Worm (Caenorhabditis elegans) whole organism, young adult: ENCODE data around the gene F32D8.7.

ENCODE experiments used
- akir-1 ChIP-seq: fragments of 200-800 bp; sonication (Bioruptor generic); optimal IDR thresholded peaks from 2 replicates; lab custom pipeline; 2018; ENCODE audit warnings: mild to moderate bottlenecking, missing genetic modification characterization, moderate library complexity, missing compliant biosample characterization
- ama-1 ChIP-seq, 3 experiments: fragments of 150-350 bp in 1 of 3; sonication (generic microtip) in 2 of 3; optimal IDR thresholded peaks; 2 replicates each; lab custom pipeline; 2014 to 2018; ENCODE audit warnings: missing biosample characterization in 2 of 3, missing genetic modification characterization in 2 of 3, missing genetic modification reagents in 2 of 3
- dox-1 ChIP-seq: fragments of 200-800 bp; sonication (Bioruptor generic); IDR thresholded peaks from 2 replicates; pipeline ENCODE4 v1.3.6; 2022; ENCODE audit warnings: missing genetic modification reagents, missing genetic modification characterization, missing compliant biosample characterization
- egl-18 ChIP-seq: fragments of 200-800 bp; sonication (Bioruptor generic); IDR thresholded peaks from 2 replicates; pipeline ENCODE4 v1.3.6; 2022; ENCODE audit warnings: missing genetic modification reagents, missing genetic modification characterization, missing compliant biosample characterization
- egl-44 ChIP-seq: fragments of 200-800 bp; sonication (Bioruptor generic); IDR thresholded peaks from 2 replicates; pipeline ENCODE4 v1.3.6; 2022; ENCODE audit warnings: missing genetic modification reagents, missing genetic modification characterization, missing compliant biosample characterization
- hmg-1.2 ChIP-seq: fragments of 200-800 bp; sonication (Bioruptor generic); IDR thresholded peaks from 2 replicates; pipeline ENCODE4 v1.3.6; 2022; ENCODE audit warnings: missing genetic modification reagents, missing genetic modification characterization, missing compliant biosample characterization
- lag-1 ChIP-seq: fragments of 200-800 bp; sonication (Bioruptor generic); IDR thresholded peaks from 2 replicates; pipeline ENCODE4 v1.3.6; 2022; ENCODE audit warnings: missing genetic modification reagents, missing genetic modification characterization, missing compliant biosample characterization
- mel-28 ChIP-seq: sonication (generic microtip); optimal IDR thresholded peaks from 2 replicates; lab custom pipeline; 2016; ENCODE audit warnings: borderline replicate concordance, mild to moderate bottlenecking, missing genetic modification characterization, missing compliant biosample characterization
- sdz-38 ChIP-seq: sonication (generic microtip); optimal IDR thresholded peaks from 2 replicates; lab custom pipeline; 2016; ENCODE audit warnings: missing genotype, missing genetic modification characterization, missing compliant biosample characterization
- unc-130 ChIP-seq: sonication (generic microtip); optimal IDR thresholded peaks from 2 replicates; lab custom pipeline; 2016; ENCODE audit warnings: missing genetic modification reagents, missing genetic modification characterization, missing compliant biosample characterization
- unc-62 ChIP-seq: fragments of 150-350 bp; optimal IDR thresholded peaks from 2 replicates; lab custom pipeline; 2014; ENCODE audit warnings: missing biosample characterization, missing genetic modification reagents, missing genetic modification characterization
- ztf-6 ChIP-seq: fragments of 200-800 bp; sonication (Bioruptor generic); IDR thresholded peaks from 2 replicates; pipeline ENCODE4 v1.3.6; 2022; ENCODE audit warnings: missing genetic modification reagents, missing genetic modification characterization, missing compliant biosample characterization

DNA sequence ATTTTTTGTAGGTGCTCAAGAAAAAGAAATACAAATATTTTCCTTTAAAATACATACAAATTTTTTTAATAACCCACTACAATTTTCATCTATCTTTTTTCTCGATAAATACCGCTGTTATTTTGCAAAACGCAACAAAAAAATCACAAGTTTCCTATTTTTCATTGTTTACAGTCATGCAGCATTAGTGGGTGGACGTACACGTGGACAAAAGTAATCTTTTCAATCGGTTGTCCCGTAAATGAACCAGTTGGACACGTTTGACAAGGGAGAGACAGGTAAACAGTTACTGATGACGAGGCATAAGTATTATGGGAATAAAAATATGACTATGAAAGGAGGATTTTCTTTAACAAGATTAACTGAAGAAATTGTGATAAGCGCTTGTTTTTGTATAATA, 25.0 kb upstream of the F32D8.7 start:
- no peak for TF ChIP-seq sdz-38 (tag; lab: Kevin White, UChicago)
- no peak for TF ChIP-seq unc-62 (GFP tag; lab: Kevin White, UChicago)
- TF ChIP-seq hmg-1.2 (GFP tag; lab: Robert Waterston, UW) = no peak
- no peak for TF ChIP-seq dox-1 (GFP tag; lab: Robert Waterston, UW)
- TF ChIP-seq ztf-6 (GFP tag; lab: Robert Waterston, UW) = no peak
- TF ChIP-seq mel-28 = no peak
- TF ChIP-seq akir-1 = no peak
- no peak for TF ChIP-seq lag-1 (GFP tag; lab: Robert Waterston, UW)
- no peak for TF ChIP-seq egl-44 (GFP tag; lab: Robert Waterston, UW)
- no peak for TF ChIP-seq egl-18 (GFP tag; lab: Robert Waterston, UW)
- no peak for TF ChIP-seq ama-1 (optimal IDR thresholded peaks at IDR 0.05; lab: Kevin White, UChicago)
- no peak for TF ChIP-seq ama-1 (GFP tag; optimal IDR thresholded peaks at IDR 0.05; lab: Kevin White, UChicago)
- TF ChIP-seq unc-130 = no peak
